Fruit fly (Drosophila melanogaster): ENCODE measurements around the gene CG17328.

Gene CG17328

DNA sequence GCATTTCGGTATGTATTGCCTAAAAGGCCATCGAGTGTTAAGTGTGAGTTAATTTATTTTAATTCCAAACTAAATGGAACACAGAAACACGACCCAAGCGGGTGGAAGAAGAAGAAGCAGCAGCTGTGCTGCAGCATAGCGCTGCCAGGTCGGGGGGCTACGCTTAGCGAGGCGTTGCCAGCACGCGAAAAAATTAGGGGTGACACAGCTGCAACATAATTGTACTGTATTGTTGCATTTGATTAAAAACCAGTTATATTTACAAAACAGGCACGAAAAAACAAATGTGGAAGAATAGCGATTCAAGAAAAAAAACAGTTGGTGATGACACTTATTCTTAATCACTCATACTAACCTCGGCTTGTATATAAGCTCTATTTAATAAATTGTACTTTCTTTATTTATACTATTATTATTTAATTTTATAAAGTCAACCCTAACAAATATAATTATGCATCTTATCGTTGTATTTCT lies 50.5 kb downstream of the CG17328 start (continued):
- TF ChIP-seq pita (GFP tag; optimal IDR thresholded peaks at IDR 0.05) = no peak
- TF ChIP-seq CG2875 (GFP tag; optimal IDR thresholded peaks at IDR 0.05) = no peak
- TF ChIP-seq PHDP (tag; optimal IDR thresholded peaks at IDR 0.05) = no peak
- TF ChIP-seq ro (GFP tag; IDR thresholded peaks at IDR 0.05) = peak; percentile 50
- TF ChIP-seq CG9727 (GFP tag; optimal IDR thresholded peaks at IDR 0.05) = peak; percentile 78
- TF ChIP-seq NfI (GFP tag; optimal IDR thresholded peaks at IDR 0.05) = peak; percentile 71
- TF ChIP-seq Gug (GFP tag; IDR thresholded peaks at IDR 0.05) = peak; percentile 78; the same call in 2 of the 4 replicates
- peak; percentile 54 for TF ChIP-seq org-1 (GFP tag; optimal IDR thresholded peaks at IDR 0.05)
- TF ChIP-seq CG8478 (optimal IDR thresholded peaks at IDR 0.05) = no peak
- TF ChIP-seq mirr (GFP tag; optimal IDR thresholded peaks at IDR 0.05) = no peak
- TF ChIP-seq gcm (GFP tag; optimal IDR thresholded peaks at IDR 0.05) = no peak
- TF ChIP-seq Opbp (GFP tag; IDR thresholded peaks at IDR 0.05; ENCODE audit: partially characterized antibody) = peak; percentile 76
- peak; percentile 67; the same call in 1 of the 2 replicates for TF ChIP-seq Drgx (GFP tag; IDR thresholded peaks at IDR 0.05)
- TF ChIP-seq NC2α (GFP tag; optimal IDR thresholded peaks at IDR 0.05) = peak; percentile 9
- 0 out of 2 replicates have a peak, but pooled peaks have one; percentile 20 for TF ChIP-seq Gsc (GFP tag; IDR thresholded peaks at IDR 0.05)
- TF ChIP-seq CG15073 (GFP tag; optimal IDR thresholded peaks at IDR 0.05) = no peak
- TF ChIP-seq CG1647 (GFP tag; optimal IDR thresholded peaks at IDR 0.05) = peak; percentile 15
- peak; percentile 71 for TF ChIP-seq CG11247 (GFP tag; IDR thresholded peaks at IDR 0.05)
- peak; percentile 29 for TF ChIP-seq Nf-YB (GFP tag; optimal IDR thresholded peaks at IDR 0.05)
- TF ChIP-seq croc (GFP tag; conservative IDR thresholded peaks at IDR 0.05) = peak; percentile 53; the same call in 2 of the 3 replicates
- peak; percentile 38 for TF ChIP-seq CG33213 (GFP tag; optimal IDR thresholded peaks at IDR 0.05)
- TF ChIP-seq lmd (GFP tag; IDR thresholded peaks at IDR 0.05) = peak; percentile 73
- TF ChIP-seq CG12659 (GFP tag; optimal IDR thresholded peaks at IDR 0.05) = peak; percentile 84
- TF ChIP-seq CG17186 (GFP tag; optimal IDR thresholded peaks at IDR 0.05) = peak; percentile 8
- TF ChIP-seq CG12769 (tag; optimal IDR thresholded peaks at IDR 0.05) = peak; percentile 44
- TF ChIP-seq CG30431 (GFP tag; optimal IDR thresholded peaks at IDR 0.05) = peak; percentile 49
- peak in 1 of 2 experiments; percentile 21 for TF ChIP-seq bsh (GFP tag; optimal IDR thresholded peaks at IDR 0.05)
- TF ChIP-seq CG4404 (GFP tag; IDR thresholded peaks at IDR 0.05) = peak; percentile 60
- TF ChIP-seq jigr1 (GFP tag; IDR thresholded peaks at IDR 0.05) = peak; percentile 47; the same call in 1 of the 3 replicates
- no peak for TF ChIP-seq grn (GFP tag; optimal IDR thresholded peaks at IDR 0.05)
- no peak for TF ChIP-seq aop (GFP tag; IDR thresholded peaks at IDR 0.05)
- TF ChIP-seq CG9932 (GFP tag; IDR thresholded peaks at IDR 0.05) = peak; percentile 90
- no peak for TF ChIP-seq otp (GFP tag; IDR thresholded peaks at IDR 0.05)
- TF ChIP-seq fru (optimal IDR thresholded peaks at IDR 0.05) = no peak
- TF ChIP-seq salm (tag; optimal IDR thresholded peaks at IDR 0.05) = peak; percentile 10
- TF ChIP-seq schlank (tag; optimal IDR thresholded peaks at IDR 0.05) = peak; percentile 26
- TF ChIP-seq row (GFP tag; IDR thresholded peaks at IDR 0.05) = peak; percentile 88
- peak; percentile 70; the same call in 1 of the 2 replicates for TF ChIP-seq klu (GFP tag; IDR thresholded peaks at IDR 0.05)
- peak; percentile 21 for TF ChIP-seq CG1233 (GFP tag; optimal IDR thresholded peaks at IDR 0.05)
- TF ChIP-seq gro (GFP tag; optimal IDR thresholded peaks at IDR 0.05) = no peak
- no peak for TF ChIP-seq abd-A (tag; optimal IDR thresholded peaks at IDR 0.05)
- TF ChIP-seq repo (GFP tag; optimal IDR thresholded peaks at IDR 0.05) = no peak
- peak; percentile 75 for TF ChIP-seq BEAF-32 (GFP tag; optimal IDR thresholded peaks at IDR 0.05)
- no peak for TF ChIP-seq CG4360 (GFP tag; IDR thresholded peaks at IDR 0.05)
- TF ChIP-seq Ssrp (tag; optimal IDR thresholded peaks at IDR 0.05) = peak; percentile 77
- peak; percentile 70 for TF ChIP-seq CG2116 (GFP tag; optimal IDR thresholded peaks at IDR 0.05)
- peak; percentile 70 for TF ChIP-seq CG31224 (GFP tag; IDR thresholded peaks at IDR 0.05)
- peak; percentile 73 for TF ChIP-seq Hr3 (GFP tag; optimal IDR thresholded peaks at IDR 0.05)
- no peak for TF ChIP-seq p53 (GFP tag; optimal IDR thresholded peaks at IDR 0.05)
- no peak for TF ChIP-seq CG7271 (tag; optimal IDR thresholded peaks at IDR 0.05)
- TF ChIP-seq ken (GFP tag; IDR thresholded peaks at IDR 0.05) = peak; percentile 79; the same call in 2 of the 3 replicates

All from whole organism, embryonic.